Worm (Caenorhabditis elegans): ENCODE results near the gene F26G1.10.

The F26G1.10 gene

DNA sequence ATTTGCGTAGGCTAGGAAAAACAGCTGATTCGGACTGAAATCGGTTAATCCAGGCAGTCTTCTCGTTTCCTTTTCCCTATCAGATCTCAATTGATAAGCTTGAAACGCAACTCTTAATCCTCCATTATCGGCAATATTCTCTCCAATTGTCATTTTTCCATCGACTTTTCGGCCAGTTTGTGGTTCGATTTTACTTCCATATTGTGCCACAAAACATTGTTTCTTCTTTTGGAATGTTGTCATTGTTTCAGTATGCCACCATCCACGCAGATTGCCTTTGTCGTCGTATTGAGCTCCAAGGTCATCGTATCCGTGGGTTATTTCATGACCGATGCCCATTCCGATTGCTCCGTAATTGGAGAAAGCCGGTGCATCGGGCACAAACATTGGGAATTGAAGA, 1.6 kb downstream of the F26G1.10 start:
- TF ChIP-seq pha-4 (tag; optimal IDR thresholded peaks at IDR 0.05) (no peak), nhr-179 (tag; optimal IDR thresholded peaks at IDR 0.05) (no peak), ztf-25 (GFP tag; IDR thresholded peaks at IDR 0.05) (no peak), bed-1 (GFP tag; IDR thresholded peaks at IDR 0.05) (no peak), snpc-1.3 (tag; optimal IDR thresholded peaks at IDR 0.05; ENCODE audit: insufficient read depth) (no peak)

- TF ChIP-seq tlf-1 (GFP tag; optimal IDR thresholded peaks at IDR 0.05) (no peak), ceh-79 (tag; optimal IDR thresholded peaks at IDR 0.05) (no peak), nhr-80 (tag; optimal IDR thresholded peaks at IDR 0.05) (peak; percentile 38)
These were observed 2.8 kb downstream of the F26G1.10 start, which contains the start of gene F26G1.11 for ce11 chrII:4776933-4777332. TSS of gene F26G1.11 (plus strand) at chrII:4777137.

DNA sequence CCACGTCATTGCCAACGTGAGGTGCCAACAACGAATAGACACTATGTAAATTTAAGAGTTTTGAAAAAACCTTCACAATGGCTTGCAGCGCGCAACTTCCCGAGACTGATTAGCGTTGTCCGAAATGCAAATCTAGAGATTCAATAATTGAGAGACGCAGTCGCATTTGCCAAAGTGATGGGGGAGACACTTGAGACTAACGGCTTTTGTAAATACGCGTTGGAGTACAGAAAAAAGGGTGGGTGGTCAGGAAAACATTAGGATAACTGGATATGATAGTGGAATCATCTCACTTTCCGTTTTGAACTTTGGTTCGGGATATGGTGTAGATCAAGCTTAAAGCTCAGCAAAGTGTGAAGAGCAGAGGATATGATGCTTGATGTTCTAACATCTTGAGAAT, 5.6 kb downstream of the F26G1.10 start:
- no peak for TF ChIP-seq lsl-1 (GFP tag; optimal IDR thresholded peaks at IDR 0.05)
- no peak for TF ChIP-seq snpc-3.4 (tag; optimal IDR thresholded peaks at IDR 0.05)
- TF ChIP-seq F52B5.7 (tag; optimal IDR thresholded peaks at IDR 0.05) = no peak
- no peak for TF ChIP-seq ceh-40 (GFP tag; IDR thresholded peaks at IDR 0.05)

DNA sequence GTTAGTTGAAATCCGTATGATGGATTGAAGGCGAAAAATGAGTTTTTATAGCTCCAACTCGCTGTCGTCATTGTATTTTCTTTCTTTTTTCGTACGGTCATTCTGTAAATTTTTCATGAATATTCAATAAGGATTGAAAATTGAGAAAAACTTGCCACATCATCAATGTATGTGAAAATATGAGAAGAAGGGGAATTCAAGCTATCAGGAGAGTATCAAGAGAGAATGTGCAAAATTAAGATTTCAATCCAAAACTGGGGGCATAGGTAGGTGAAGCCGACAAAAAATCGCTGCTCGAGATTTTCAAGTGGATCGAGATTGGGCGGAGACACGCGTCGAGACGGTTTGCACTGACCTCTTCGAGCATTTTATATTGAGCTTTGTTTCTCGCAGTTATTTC, 10.3 kb downstream of the F26G1.10 start, which contains the start of gene nep-12:
Gene nep-12 (minus strand): TSS at position 101 of the 400 bp plus-strand sequence.
- TF ChIP-seq ztf-18 (tag; optimal IDR thresholded peaks at IDR 0.05) (no peak), Y53G8AR.9 (GFP tag; conservative IDR thresholded peaks at IDR 0.05) (no peak), rec-8 (tag; optimal IDR thresholded peaks at IDR 0.05) (no peak), F55B11.4 (tag; optimal IDR thresholded peaks at IDR 0.05; ENCODE audit: borderline replicate concordance, insufficient read depth) (no peak), hsf-1 (GFP tag; IDR thresholded peaks at IDR 0.05) (no peak), mel-28 (tag; optimal IDR thresholded peaks at IDR 0.05; ENCODE audit: borderline replicate concordance) (no peak), gei-17 (GFP tag; optimal IDR thresholded peaks at IDR 0.05) (no peak), B0019.2 (GFP tag; conservative IDR thresholded peaks at IDR 0.05) (no peak), mcd-1 (GFP tag; IDR thresholded peaks at IDR 0.05) (no peak), tbx-9 (tag; optimal IDR thresholded peaks at IDR 0.05; ENCODE audit: borderline replicate concordance) (no peak), K11D2.4 (GFP tag; IDR thresholded peaks at IDR 0.05) (no peak), let-526 (GFP tag; IDR thresholded peaks at IDR 0.05) (no peak), ztf-6 (GFP tag; IDR thresholded peaks at IDR 0.05) (no peak)

- TF ChIP-seq madf-3 (GFP tag; IDR thresholded peaks at IDR 0.05) (no peak), die-1 (tag; optimal IDR thresholded peaks at IDR 0.05) (no peak), tlf-1 (GFP tag; optimal IDR thresholded peaks at IDR 0.05) (no peak), unc-130 (GFP tag; optimal IDR thresholded peaks at IDR 0.05) (no peak), xnd-1 (tag; optimal IDR thresholded peaks at IDR 0.05) (no peak), D2030.7 (GFP tag; IDR thresholded peaks at IDR 0.05) (no peak), sptf-2 (GFP tag; optimal IDR thresholded peaks at IDR 0.05) (no peak), F10E7.11 (tag; optimal IDR thresholded peaks at IDR 0.05) (no peak), madf-8 (GFP tag; conservative IDR thresholded peaks at IDR 0.05) (no peak), dpl-1 (GFP tag; optimal IDR thresholded peaks at IDR 0.05) (no peak), Y79H2A.3 (GFP tag; conservative IDR thresholded peaks at IDR 0.05) (no peak), mel-28 (tag; optimal IDR thresholded peaks at IDR 0.05; ENCODE audit: borderline replicate concordance) (no peak)
These were observed 12.0 kb downstream of the F26G1.10 start, which contains the start of gene msp-3 for ce11 chrII:4786181-4786580. TSS of gene msp-3 (minus strand) at chrII:4786281.
